Fruit fly (Drosophila melanogaster): ENCODE measurements around the gene CanB.

- TF ChIP-seq CG6854 (GFP tag; optimal IDR thresholded peaks at IDR 0.05), result no peak
- TF ChIP-seq achi (GFP tag; optimal IDR thresholded peaks at IDR 0.05), result no peak
- TF ChIP-seq CG8319 (GFP tag; optimal IDR thresholded peaks at IDR 0.05), result no peak
Measured at dm6 chrX:5349899-5350575, 17.7 kb downstream of the CanB start.
